Fruit fly (Drosophila melanogaster) whole organism, embryonic: ENCODE measurements around the gene bin.

Source experiments
- C15 ChIP-seq: fragments of 200-800 bp; sonication (Bioruptor generic); IDR thresholded peaks from 3 replicates; pipeline ENCODE4 v1.3.6; 2022; ENCODE audit warnings: missing biosample characterization, missing genetic modification characterization
- CG10565 ChIP-seq: fragments of 200-800 bp; sonication (Bioruptor generic); optimal IDR thresholded peaks from 3 replicates; lab custom pipeline; 2016; ENCODE audit warnings: missing biosample characterization, mild to moderate bottlenecking, missing genetic modification characterization
- CG11696 ChIP-seq: fragments of 200-800 bp; sonication (Bioruptor generic); IDR thresholded peaks from 2 replicates; pipeline ENCODE4 v1.3.6; 2022; ENCODE audit warnings: missing biosample characterization, missing genetic modification characterization
- CG12219 ChIP-seq: fragments of 200-800 bp; sonication (Bioruptor generic); optimal IDR thresholded peaks from 3 replicates; lab custom pipeline; 2018; ENCODE audit warnings: missing biosample characterization, mild to moderate bottlenecking, missing genetic modification characterization
- CG12299 ChIP-seq: fragments of 200-800 bp; sonication (Bioruptor generic); optimal IDR thresholded peaks from 2 replicates; lab custom pipeline; 2018; ENCODE audit warnings: missing biosample characterization, mild to moderate bottlenecking, missing genetic modification characterization
- CG12769 ChIP-seq: fragments of 200-800 bp; sonication (Bioruptor generic); optimal IDR thresholded peaks from 2 replicates; lab custom pipeline; 2019; ENCODE audit warnings: missing biosample characterization, mild to moderate bottlenecking, missing genetic modification characterization, moderate library complexity
- CG13775 ChIP-seq: fragments of 200-800 bp; sonication (Bioruptor generic); optimal IDR thresholded peaks from 3 replicates; lab custom pipeline; 2017; ENCODE audit warnings: missing biosample characterization, mild to moderate bottlenecking, missing genetic modification characterization
- CG15696 ChIP-seq: fragments of 200-800 bp; sonication (Bioruptor generic); optimal IDR thresholded peaks from 2 replicates; lab custom pipeline; 2019; ENCODE audit warnings: missing biosample characterization, mild to moderate bottlenecking, missing genetic modification characterization, moderate library complexity
- CG1603 ChIP-seq: fragments of 200-800 bp; sonication (Bioruptor generic); optimal IDR thresholded peaks from 2 replicates; lab custom pipeline; 2019; ENCODE audit warnings: missing biosample characterization, mild to moderate bottlenecking, missing genetic modification characterization, moderate library complexity
- CG16813 ChIP-seq: fragments of 200-800 bp; sonication (Bioruptor generic); IDR thresholded peaks from 3 replicates; pipeline ENCODE4 v1.3.6; 2022; ENCODE audit warnings: missing biosample characterization, missing genetic modification characterization; ENCODE audit not compliant: partially characterized antibody
- CG32767 ChIP-seq: fragments of 200-800 bp; sonication (Bioruptor generic); IDR thresholded peaks from 2 replicates; pipeline ENCODE4 v1.3.6; 2022; ENCODE audit warnings: missing biosample characterization, missing genetic modification characterization
- CG3407 ChIP-seq: fragments of 200-800 bp; sonication (Bioruptor generic); optimal IDR thresholded peaks from 2 replicates; lab custom pipeline; 2018; ENCODE audit warnings: missing biosample characterization, mild to moderate bottlenecking, missing genetic modification characterization
- CG34376 ChIP-seq: fragments of 200-800 bp; sonication (Bioruptor generic); optimal IDR thresholded peaks from 2 replicates; lab custom pipeline; 2018; ENCODE audit warnings: missing biosample characterization, mild to moderate bottlenecking, missing genetic modification characterization
- CG42726 ChIP-seq: fragments of 200-800 bp; sonication (Bioruptor generic); IDR thresholded peaks from 2 replicates; pipeline ENCODE4 v1.3.6; 2022; ENCODE audit warnings: missing biosample characterization, missing genetic modification characterization; ENCODE audit not compliant: partially characterized antibody
- CG4404 ChIP-seq: fragments of 200-800 bp; sonication (Bioruptor generic); IDR thresholded peaks from 2 replicates; pipeline ENCODE4 v1.3.6; 2022; ENCODE audit warnings: missing biosample characterization, missing genetic modification characterization
- CG4424 ChIP-seq: fragments of 200-800 bp; sonication (Bioruptor generic); optimal IDR thresholded peaks from 3 replicates; lab custom pipeline; 2016; ENCODE audit warnings: missing biosample characterization, missing genetic modification characterization
- CG7271 ChIP-seq: fragments of 200-800 bp; sonication (Bioruptor generic); optimal IDR thresholded peaks from 2 replicates; lab custom pipeline; 2018; ENCODE audit warnings: missing biosample characterization, mild to moderate bottlenecking, missing genetic modification characterization, moderate library complexity
- CG7839 ChIP-seq: fragments of 200-800 bp; sonication (Bioruptor generic); optimal IDR thresholded peaks from 3 replicates; lab custom pipeline; 2018; ENCODE audit warnings: missing biosample characterization, mild to moderate bottlenecking, missing genetic modification characterization, moderate library complexity
- Chrac-16 ChIP-seq: fragments of 200-800 bp; sonication (Bioruptor generic); optimal IDR thresholded peaks from 3 replicates; lab custom pipeline; 2016; ENCODE audit warnings: missing biosample characterization, missing genetic modification characterization
- D ChIP-seq, 2 experiments: fragments of 200-800 bp in 1 of 2; fragments of >200 bp in 1 of 2; sonication (Bioruptor generic) in 1 of 2; optimal IDR thresholded peaks; 2 replicates in 1 of 2; 3 replicates in 1 of 2; lab custom pipeline; 2017; ENCODE audit warnings: mild to moderate bottlenecking in 1 of 2, missing biosample characterization in 1 of 2, missing genetic modification characterization in 1 of 2, missing genetic modification reagents in 1 of 2
- Dbx ChIP-seq: fragments of 200-800 bp; sonication (Bioruptor generic); IDR thresholded peaks from 3 replicates; pipeline ENCODE4 v1.3.6; 2022; ENCODE audit warnings: missing biosample characterization, missing genetic modification characterization
- Dip2 ChIP-seq: fragments of 200-800 bp; sonication (Bioruptor generic); IDR thresholded peaks from 2 replicates; pipeline ENCODE4 v1.3.6; 2022; ENCODE audit warnings: missing biosample characterization, missing genetic modification characterization
- Drgx ChIP-seq: fragments of 200-800 bp; sonication (Bioruptor generic); IDR thresholded peaks from 2 replicates; pipeline ENCODE4 v1.3.6; 2022; ENCODE audit warnings: missing biosample characterization, missing genetic modification characterization
- Ets65A ChIP-seq: fragments of 200-800 bp; sonication (Bioruptor generic); peaks from one replicate; lab custom pipeline; 2016; ENCODE audit warnings: missing biosample characterization, missing genetic modification characterization
- Hr3 ChIP-seq: fragments of 200-800 bp; sonication (Bioruptor generic); optimal IDR thresholded peaks from 3 replicates; lab custom pipeline; 2016; ENCODE audit warnings: missing biosample characterization, missing genetic modification characterization
- Hr51 ChIP-seq, 2 experiments: fragments of 200-800 bp; sonication (Bioruptor generic); optimal IDR thresholded peaks; 2 replicates in 1 of 2; 3 replicates in 1 of 2; lab custom pipeline; 2016 to 2018; ENCODE audit warnings: missing biosample characterization in 2 of 2, missing genetic modification characterization in 2 of 2, mild to moderate bottlenecking in 1 of 2, moderate library complexity in 1 of 2
- MESR4 ChIP-seq: fragments of 200-800 bp; sonication (Bioruptor generic); optimal IDR thresholded peaks from 2 replicates; lab custom pipeline; 2018; ENCODE audit warnings: missing biosample characterization, mild to moderate bottlenecking, missing genetic modification characterization, moderate library complexity
- NC2α ChIP-seq: fragments of 200-800 bp; sonication (Bioruptor generic); optimal IDR thresholded peaks from 2 replicates; lab custom pipeline; 2016; ENCODE audit warnings: missing biosample characterization, missing genetic modification characterization
- Optix ChIP-seq: fragments of 200-800 bp; sonication (Bioruptor generic); IDR thresholded peaks from 3 replicates; pipeline ENCODE4 v1.3.6; 2022; ENCODE audit warnings: missing biosample characterization, missing genetic modification characterization
- Sox100B ChIP-seq: fragments of 200-800 bp; sonication (Bioruptor generic); optimal IDR thresholded peaks from 3 replicates; lab custom pipeline; 2018; ENCODE audit warnings: missing biosample characterization, mild to moderate bottlenecking, missing genetic modification characterization
- br ChIP-seq: fragments of >200 bp; optimal IDR thresholded peaks from 2 replicates; lab custom pipeline; 2017
- chn ChIP-seq: fragments of 200-800 bp; sonication (Bioruptor generic); optimal IDR thresholded peaks from 2 replicates; lab custom pipeline; 2016; ENCODE audit warnings: missing biosample characterization, missing genetic modification characterization
- crc ChIP-seq: fragments of 200-800 bp; sonication (Bioruptor generic); optimal IDR thresholded peaks from 2 replicates; lab custom pipeline; 2016; ENCODE audit warnings: missing biosample characterization, missing genetic modification characterization
- dati ChIP-seq: fragments of 200-800 bp; sonication (Bioruptor generic); IDR thresholded peaks from 2 replicates; pipeline ENCODE4 v1.3.6; 2022; ENCODE audit warnings: missing biosample characterization, missing genetic modification characterization
- dmrt99B ChIP-seq: fragments of 200-800 bp; sonication (Bioruptor generic); optimal IDR thresholded peaks from 2 replicates; lab custom pipeline; 2018; ENCODE audit warnings: missing biosample characterization, mild to moderate bottlenecking, missing genetic modification characterization, moderate library complexity
- en ChIP-seq: fragments of 200-800 bp; sonication (Bioruptor generic); optimal IDR thresholded peaks from 2 replicates; lab custom pipeline; 2016; ENCODE audit warnings: missing biosample characterization, missing genetic modification characterization
- hkb ChIP-seq, 2 experiments: fragments of 200-800 bp in 1 of 2; fragments of >200 bp in 1 of 2; sonication (Bioruptor generic) in 1 of 2; IDR thresholded peaks in 1 of 2; optimal IDR thresholded peaks in 1 of 2; 2 replicates each; pipeline versions ENCODE4 v1.3.6 to Lab custom; 2017 to 2022; ENCODE audit warnings: missing biosample characterization in 1 of 2, missing genetic modification characterization in 1 of 2
- insv ChIP-seq, 2 experiments: fragments of 200-800 bp; sonication (Bioruptor generic); optimal IDR thresholded peaks; 3 replicates each; lab custom pipeline; 2016 to 2018; ENCODE audit warnings: missing biosample characterization in 2 of 2, missing genetic modification characterization in 2 of 2
- lab ChIP-seq: fragments of 200-800 bp; sonication (Bioruptor generic); optimal IDR thresholded peaks from 3 replicates; lab custom pipeline; 2017; ENCODE audit warnings: missing biosample characterization, missing genetic modification characterization, mild to moderate bottlenecking, moderate library complexity, missing genetic modification reagents
- lilli ChIP-seq: fragments of 200-800 bp; sonication (Bioruptor generic); optimal IDR thresholded peaks from 3 replicates; lab custom pipeline; 2016; ENCODE audit warnings: missing biosample characterization, missing genetic modification characterization
- odd ChIP-seq: fragments of 200-800 bp; sonication (Bioruptor generic); optimal IDR thresholded peaks from 2 replicates; lab custom pipeline; 2017; ENCODE audit warnings: missing biosample characterization, mild to moderate bottlenecking, missing genetic modification characterization
- pb ChIP-seq: fragments of 200-800 bp; sonication (Bioruptor generic); optimal IDR thresholded peaks from 3 replicates; lab custom pipeline; 2016; ENCODE audit warnings: missing biosample characterization, missing genetic modification characterization
- prd ChIP-seq, 3 experiments: fragments of >200 bp in 2 of 3; fragments of 200-800 bp in 1 of 3; sonication (Bioruptor generic) in 1 of 3; optimal IDR thresholded peaks in 2 of 3; IDR thresholded peaks in 1 of 3; 2 replicates in 2 of 3; 3 replicates in 1 of 3; pipeline versions ENCODE4 v1.3.6 to Lab custom; 2017 to 2022; ENCODE audit warnings: missing biosample characterization in 1 of 3, missing genetic modification characterization in 1 of 3
- ranshi ChIP-seq: fragments of 200-800 bp; sonication (Bioruptor generic); IDR thresholded peaks from 2 replicates; pipeline ENCODE4 v1.3.6; 2022; ENCODE audit warnings: missing biosample characterization, missing genetic modification characterization
- repo ChIP-seq: fragments of 200-800 bp; sonication (Bioruptor generic); optimal IDR thresholded peaks from 2 replicates; lab custom pipeline; 2016; ENCODE audit warnings: missing biosample characterization, missing genetic modification characterization
- scrt ChIP-seq: fragments of 200-800 bp; sonication (Bioruptor generic); optimal IDR thresholded peaks from 2 replicates; lab custom pipeline; 2018; ENCODE audit warnings: missing biosample characterization, mild to moderate bottlenecking, missing genetic modification characterization, moderate library complexity
- slbo ChIP-seq: fragments of 200-800 bp; sonication (Bioruptor generic); IDR thresholded peaks from 2 replicates; pipeline ENCODE4 v1.3.6; 2022; ENCODE audit warnings: missing biosample characterization, missing genetic modification characterization
- sob ChIP-seq: fragments of 200-800 bp; sonication (Bioruptor generic); IDR thresholded peaks from 2 replicates; pipeline ENCODE4 v1.3.6; 2022; ENCODE audit warnings: missing biosample characterization, missing genetic modification characterization
- trem ChIP-seq: fragments of 200-800 bp; optimal IDR thresholded peaks from 3 replicates; lab custom pipeline; 2019; ENCODE audit warnings: missing biosample characterization, mild to moderate bottlenecking, missing genetic modification characterization, moderate library complexity
- zen ChIP-seq: fragments of 200-800 bp; sonication (Bioruptor generic); optimal IDR thresholded peaks from 3 replicates; lab custom pipeline; 2018; ENCODE audit warnings: missing biosample characterization, mild to moderate bottlenecking, missing genetic modification characterization, moderate library complexity

The bin gene

dm6 chr3L:7008351-7008750 lies 17.9 kb downstream of the bin start (continued):
- TF ChIP-seq prd (optimal IDR thresholded peaks at IDR 0.05; lab: Kevin White, UChicago) (no peak), prd (GFP tag; IDR thresholded peaks at IDR 0.05; lab: Robert Waterston, UW) (peak; percentile 76; the same call in 2 of the 3 replicates), dati (GFP tag; lab: Robert Waterston, UW) (no peak), br (lab: Kevin White, UChicago) (no peak), CG32767 (GFP tag; lab: Robert Waterston, UW) (peak; percentile 61), pb (GFP tag; lab: Kevin White, UChicago) (no peak), hkb (optimal IDR thresholded peaks at IDR 0.05; lab: Kevin White, UChicago) (no peak), hkb (GFP tag; IDR thresholded peaks at IDR 0.05; lab: Robert Waterston, UW) (peak; percentile 81), CG42726 (no peak), lab (GFP tag; lab: Kevin White, UChicago) (peak; percentile 84), trem (tag; lab: Kevin White, UChicago) (peak; percentile 78), CG4424 (GFP tag; lab: Kevin White, UChicago) (peak; percentile 83), CG10565 (GFP tag; lab: Kevin White, UChicago) (peak; percentile 8), chn (GFP tag; lab: Kevin White, UChicago) (peak; percentile 11), crc (GFP tag; lab: Kevin White, UChicago) (no peak), CG7839 (peak; percentile 94), zen (tag; lab: Kevin White, UChicago) (no peak), odd (GFP tag; lab: Kevin White, UChicago) (peak; percentile 85), CG11696 (GFP tag; lab: Robert Waterston, UW) (no peak), CG34376 (GFP tag; lab: Kevin White, UChicago) (peak; percentile 53), Dbx (GFP tag; lab: Robert Waterston, UW) (peak; percentile 46; the same call in 1 of the 3 replicates), Hr51 (GFP tag; optimal IDR thresholded peaks at IDR 0.05; lab: Kevin White, UChicago) (peak in 1 of 2 experiments; percentile 97), MESR4 (GFP tag; lab: Kevin White, UChicago) (no peak), CG16813 (no peak), dmrt99B (tag; lab: Kevin White, UChicago) (peak; percentile 96), Chrac-16 (GFP tag; lab: Kevin White, UChicago) (peak; percentile 54), slbo (GFP tag; lab: Robert Waterston, UW) (peak; percentile 30), CG13775 (peak; percentile 48), CG15696 (tag; lab: Kevin White, UChicago) (peak; percentile 65)

- TF ChIP-seq CG12219 (GFP tag; lab: Kevin White, UChicago) (no peak), insv (GFP tag; optimal IDR thresholded peaks at IDR 0.05; lab: Kevin White, UChicago) (no peak), ranshi (GFP tag; lab: Robert Waterston, UW) (no peak), Sox100B (peak; percentile 62), Hr3 (no peak), CG1603 (tag; lab: Kevin White, UChicago) (no peak), CG16813 (no peak), C15 (GFP tag; lab: Robert Waterston, UW) (no peak), CG3407 (GFP tag; lab: Kevin White, UChicago) (no peak), Optix (GFP tag; lab: Robert Waterston, UW) (no peak), sob (no peak), CG7271 (no peak), CG12299 (tag; lab: Kevin White, UChicago) (no peak), repo (GFP tag; lab: Kevin White, UChicago) (no peak), CG12769 (no peak), scrt (no peak), en (no peak), CG4404 (GFP tag; lab: Robert Waterston, UW) (no peak), D (optimal IDR thresholded peaks at IDR 0.05; lab: Kevin White, UChicago) (no peak), D (GFP tag; optimal IDR thresholded peaks at IDR 0.05; lab: Kevin White, UChicago) (peak; percentile 17), NC2α (no peak), Ets65A (no peak), Drgx (no peak), lilli (GFP tag; lab: Kevin White, UChicago) (no peak), Dip2 (GFP tag; lab: Robert Waterston, UW) (no peak)
Measured at dm6 chr3L:7009411-7009810, 19.0 kb downstream of the bin start.
